Fruit fly (Drosophila melanogaster) whole organism, prepupa: Measurements from ENCODE around the gene Atf3.

Experiments
- CG10669 ChIP-seq: fragments of 200-800 bp; sonication (Bioruptor generic); optimal IDR thresholded peaks from 3 replicates; lab custom pipeline; 2018; ENCODE audit warnings: missing biosample characterization, mild to moderate bottlenecking, missing genetic modification characterization, moderate library complexity
- CG11762 ChIP-seq: fragments of 200-800 bp; sonication (Bioruptor generic); optimal IDR thresholded peaks from 3 replicates; lab custom pipeline; 2016; ENCODE audit warnings: missing biosample characterization, missing genetic modification characterization; ENCODE audit not compliant: insufficient read depth
- CG31627 ChIP-seq: fragments of 200-800 bp; sonication (Bioruptor generic); optimal IDR thresholded peaks from 3 replicates; lab custom pipeline; 2016; ENCODE audit warnings: missing biosample characterization, missing genetic modification characterization
- CG4318 ChIP-seq: fragments of 200-800 bp; sonication (Bioruptor generic); optimal IDR thresholded peaks from 3 replicates; lab custom pipeline; 2017; ENCODE audit warnings: missing biosample characterization, mild to moderate bottlenecking, missing genetic modification characterization
- Gug ChIP-seq: fragments of 200-800 bp; sonication (Bioruptor generic); IDR thresholded peaks from 2 replicates; pipeline ENCODE4 v1.3.6; 2022; ENCODE audit warnings: missing biosample characterization, missing genetic modification characterization
- Hr38 ChIP-seq: sonication (Bioruptor generic); optimal IDR thresholded peaks from 2 replicates; lab custom pipeline; 2016; ENCODE audit warnings: missing biosample characterization, missing genetic modification characterization
- Sox102F ChIP-seq: fragments of 200-800 bp; sonication (Bioruptor generic); optimal IDR thresholded peaks from 2 replicates; lab custom pipeline; 2016; ENCODE audit warnings: missing biosample characterization, mild to moderate bottlenecking, missing genetic modification characterization
- cyc ChIP-seq: fragments of 200-800 bp; sonication (Bioruptor generic); optimal IDR thresholded peaks from 3 replicates; lab custom pipeline; 2016; ENCODE audit warnings: missing biosample characterization, missing genetic modification characterization
- dsx ChIP-seq: fragments of 200-800 bp; optimal IDR thresholded peaks from 3 replicates; lab custom pipeline; 2019; ENCODE audit warnings: missing biosample characterization, mild to moderate bottlenecking, missing genetic modification characterization, moderate library complexity; ENCODE audit not compliant: poor library complexity, severe bottlenecking
- esn ChIP-seq: fragments of 200-800 bp; sonication (Bioruptor generic); optimal IDR thresholded peaks from 2 replicates; lab custom pipeline; 2016; ENCODE audit warnings: missing biosample characterization, mild to moderate bottlenecking, missing genetic modification characterization, moderate library complexity
- pdm3 ChIP-seq: fragments of 200-800 bp; sonication (Bioruptor generic); optimal IDR thresholded peaks from 3 replicates; lab custom pipeline; 2016; ENCODE audit warnings: missing biosample characterization, missing genetic modification characterization

DNA sequence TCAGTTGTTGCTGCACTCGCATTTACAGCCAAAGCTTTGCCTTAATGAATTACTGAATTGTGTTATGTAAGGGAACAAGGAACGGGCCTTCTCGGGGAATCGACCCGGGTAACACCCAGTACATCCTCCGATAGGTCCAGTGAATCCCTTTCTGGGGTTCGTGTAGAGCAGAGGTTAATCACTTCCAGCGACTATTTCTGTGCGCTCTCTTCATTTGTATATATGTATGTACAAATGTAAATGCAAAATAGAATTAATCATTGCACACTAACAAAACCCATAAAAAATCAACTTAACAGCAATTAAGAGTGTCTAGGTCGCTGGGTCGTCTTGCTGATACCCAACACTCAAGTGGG, 2.4 kb upstream of the Atf3 start:
- TF ChIP-seq pdm3 (GFP tag; lab: Kevin White, UChicago) (no peak), CG10669 (GFP tag; lab: Kevin White, UChicago) (no peak), esn (GFP tag; lab: Kevin White, UChicago) (no peak), CG11762 (GFP tag; lab: Kevin White, UChicago) (no peak), Sox102F (no peak), Gug (GFP tag; lab: Robert Waterston, UW) (no peak), CG31627 (GFP tag; lab: Kevin White, UChicago) (no peak), cyc (GFP tag; lab: Kevin White, UChicago) (no peak), CG4318 (GFP tag; lab: Kevin White, UChicago) (no peak), Hr38 (GFP tag; lab: Kevin White, UChicago) (no peak), dsx (no peak)
